Fruit fly (Drosophila melanogaster): ENCODE measurements around the gene Acbp5.

Gene Acbp5

dm6 chr3L:8781993-8782392, 6.4 kb downstream of the Acbp5 start:
- peak; percentile 0 for TF ChIP-seq CG11902 (GFP tag; optimal IDR thresholded peaks at IDR 0.05)
- TF ChIP-seq CG15336 (GFP tag; IDR thresholded peaks at IDR 0.05): peak; percentile 73
- no peak for TF ChIP-seq CG6808 (GFP tag; optimal IDR thresholded peaks at IDR 0.05)
- no peak for TF ChIP-seq CG11294 (GFP tag; IDR thresholded peaks at IDR 0.05)
- TF ChIP-seq CG6163 (GFP tag; IDR thresholded peaks at IDR 0.05): peak; percentile 35; the same call in 1 of the 3 replicates
- TF ChIP-seq CG9139 (GFP tag; optimal IDR thresholded peaks at IDR 0.05): no peak
- no peak for TF ChIP-seq dsx (GFP tag; optimal IDR thresholded peaks at IDR 0.05; ENCODE audit: poor library complexity, severe bottlenecking)
- TF ChIP-seq OdsH (GFP tag; optimal IDR thresholded peaks at IDR 0.05): peak; percentile 53
- TF ChIP-seq ss (GFP tag; optimal IDR thresholded peaks at IDR 0.05): no peak
- peak; percentile 47 for TF ChIP-seq Hr39 (GFP tag; optimal IDR thresholded peaks at IDR 0.05)
- TF ChIP-seq CG31627 (GFP tag; optimal IDR thresholded peaks at IDR 0.05): peak; percentile 14
- peak; percentile 31 for TF ChIP-seq CG34406 (GFP tag; optimal IDR thresholded peaks at IDR 0.05)
- peak; percentile 73 for TF ChIP-seq CG8119 (GFP tag; IDR thresholded peaks at IDR 0.05)
- no peak for TF ChIP-seq Eip93F (GFP tag; optimal IDR thresholded peaks at IDR 0.05)
- TF ChIP-seq CG10631 (GFP tag; optimal IDR thresholded peaks at IDR 0.05): peak; percentile 29
- peak; percentile 32 for TF ChIP-seq topi (GFP tag; optimal IDR thresholded peaks at IDR 0.05)
- peak; percentile 66 for TF ChIP-seq CG3919 (GFP tag; optimal IDR thresholded peaks at IDR 0.05)
- TF ChIP-seq CG7368 (GFP tag; optimal IDR thresholded peaks at IDR 0.05): no peak
- TF ChIP-seq svp (GFP tag): peak; percentile 6
- TF ChIP-seq fd59A (GFP tag; optimal IDR thresholded peaks at IDR 0.05): peak; percentile 6
- peak; percentile 87 for TF ChIP-seq Hr4 (GFP tag; optimal IDR thresholded peaks at IDR 0.05)
- TF ChIP-seq CG6276 (GFP tag; optimal IDR thresholded peaks at IDR 0.05): peak; percentile 67
- TF ChIP-seq CG10669 (GFP tag; optimal IDR thresholded peaks at IDR 0.05): peak; percentile 15
- peak; percentile 73 for TF ChIP-seq dac (GFP tag; optimal IDR thresholded peaks at IDR 0.05)
- TF ChIP-seq CG8632 (GFP tag; optimal IDR thresholded peaks at IDR 0.05): peak; percentile 35
- peak; percentile 54; the same call in 2 of the 3 replicates for TF ChIP-seq eg (GFP tag; IDR thresholded peaks at IDR 0.05)
- peak; percentile 25 for TF ChIP-seq cyc (GFP tag; optimal IDR thresholded peaks at IDR 0.05)
- TF ChIP-seq fkh (GFP tag; optimal IDR thresholded peaks at IDR 0.05): no peak
- TF ChIP-seq pdm3 (GFP tag; optimal IDR thresholded peaks at IDR 0.05): peak; percentile 48
- TF ChIP-seq CG6792 (GFP tag; optimal IDR thresholded peaks at IDR 0.05): peak; percentile 34
- peak; percentile 56 for TF ChIP-seq esn (GFP tag; optimal IDR thresholded peaks at IDR 0.05)
- peak; percentile 17 for TF ChIP-seq net (GFP tag; optimal IDR thresholded peaks at IDR 0.05)
- TF ChIP-seq CG8319 (GFP tag; optimal IDR thresholded peaks at IDR 0.05): no peak
- peak; percentile 61 for TF ChIP-seq Sox14 (GFP tag; optimal IDR thresholded peaks at IDR 0.05)
- no peak for TF ChIP-seq CG1621 (tag; optimal IDR thresholded peaks at IDR 0.05)
- no peak for TF ChIP-seq Met (GFP tag; optimal IDR thresholded peaks at IDR 0.05)
- no peak for TF ChIP-seq fd85E (GFP tag; optimal IDR thresholded peaks at IDR 0.05)
- no peak for TF ChIP-seq Hr38 (GFP tag; optimal IDR thresholded peaks at IDR 0.05)
- peak; percentile 57 for TF ChIP-seq achi (GFP tag; optimal IDR thresholded peaks at IDR 0.05)
- no peak for TF ChIP-seq Smox (GFP tag; optimal IDR thresholded peaks at IDR 0.05)
- TF ChIP-seq Eip78C (GFP tag): peak; percentile 89
- peak; percentile 87 for TF ChIP-seq CG4318 (GFP tag; optimal IDR thresholded peaks at IDR 0.05)
- no peak for TF ChIP-seq Ets96B (tag; optimal IDR thresholded peaks at IDR 0.05)
- no peak for TF ChIP-seq CG3032 (tag; optimal IDR thresholded peaks at IDR 0.05)
- peak; percentile 43 for TF ChIP-seq lz (GFP tag; optimal IDR thresholded peaks at IDR 0.05)
- no peak for TF ChIP-seq CG6854 (GFP tag; optimal IDR thresholded peaks at IDR 0.05)
- TF ChIP-seq Eip75B (GFP tag; optimal IDR thresholded peaks at IDR 0.05): peak; percentile 3
- TF ChIP-seq Sox15 (GFP tag; optimal IDR thresholded peaks at IDR 0.05): no peak
- TF ChIP-seq spab (GFP tag; optimal IDR thresholded peaks at IDR 0.05): no peak
- TF ChIP-seq CG11762 (GFP tag; optimal IDR thresholded peaks at IDR 0.05; ENCODE audit: insufficient read depth): peak; percentile 47
- TF ChIP-seq Ets21C (GFP tag; optimal IDR thresholded peaks at IDR 0.05): no peak
- TF ChIP-seq Sox102F (GFP tag; optimal IDR thresholded peaks at IDR 0.05): no peak
- TF ChIP-seq Lpt (GFP tag; optimal IDR thresholded peaks at IDR 0.05): peak; percentile 63

Data from whole organism, prepupa.